Worm (Caenorhabditis elegans) whole organism, early embryonic: ENCODE data around the gene F23H11.5.

Experiments used
- aly-1 ChIP-seq: sonication (generic microtip); optimal IDR thresholded peaks from 2 replicates; lab custom pipeline; 2016; ENCODE audit warnings: missing genetic modification characterization, missing compliant biosample characterization
- ama-1 ChIP-seq: fragments of 150-350 bp; optimal IDR thresholded peaks from 2 replicates; lab custom pipeline; 2014

ce11 chrIII:910540-911311 lies at the start of gene F23H11.5, which contains the start of gene bra-2:
- no peak for TF ChIP-seq ama-1 (lab: Kevin White, UChicago)
- no peak for TF ChIP-seq aly-1 (tag; lab: Kevin White, UChicago)
